Worm (Caenorhabditis elegans): ENCODE results near the gene Y37H2A.13.

DNA sequence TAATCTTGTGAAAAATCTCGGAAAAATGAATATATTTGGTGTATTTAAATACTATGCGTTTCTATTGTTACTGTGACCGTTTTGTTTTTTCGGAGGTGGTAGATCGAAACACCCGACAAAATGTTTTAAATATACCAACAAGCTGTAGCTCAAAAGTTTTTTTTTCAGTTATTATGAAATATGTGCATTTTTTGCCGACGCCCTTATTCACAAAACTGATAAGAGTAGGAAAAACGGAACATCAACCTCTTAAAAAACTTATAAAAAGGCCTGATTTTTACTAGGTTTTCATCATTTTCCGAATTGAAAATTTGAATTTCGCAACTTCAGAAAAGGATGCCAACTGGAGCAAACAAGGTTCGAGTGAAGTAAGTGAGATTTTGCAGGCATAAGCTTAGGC is 796 bp downstream of the Y37H2A.13 start, which contains the start of gene Y37H2A.14:
- TF ChIP-seq pes-1 (GFP tag; IDR thresholded peaks at IDR 0.05): no peak
- no peak for TF ChIP-seq ceh-13 (GFP tag; optimal IDR thresholded peaks at IDR 0.05)
- no peak for TF ChIP-seq hmg-4 (GFP tag; optimal IDR thresholded peaks at IDR 0.05)
- TF ChIP-seq ama-1 (optimal IDR thresholded peaks at IDR 0.05): no peak
- no peak for TF ChIP-seq ets-7 (tag; optimal IDR thresholded peaks at IDR 0.05)
- TF ChIP-seq tra-4 (tag; optimal IDR thresholded peaks at IDR 0.05): no peak
- no peak for TF ChIP-seq tbx-37 (GFP tag; conservative IDR thresholded peaks at IDR 0.05)
- TF ChIP-seq hnd-1 (tag; optimal IDR thresholded peaks at IDR 0.05): no peak
- TF ChIP-seq B0310.2 (tag; optimal IDR thresholded peaks at IDR 0.05): no peak
